Worm (Caenorhabditis elegans): ENCODE measurements around the gene col-181.

ce11 chrX:12081250-12081649, 23.5 kb upstream of the col-181 start:
- TF ChIP-seq sea-1 (GFP tag; conservative IDR thresholded peaks at IDR 0.05), result no peak
- TF ChIP-seq ama-1 (optimal IDR thresholded peaks at IDR 0.05), result no peak
- TF ChIP-seq F13C5.2 (tag; optimal IDR thresholded peaks at IDR 0.05), result no peak
- no peak for TF ChIP-seq flt-1 (GFP tag; IDR thresholded peaks at IDR 0.05)
- TF ChIP-seq tbx-37 (GFP tag; conservative IDR thresholded peaks at IDR 0.05), result no peak
- no peak for TF ChIP-seq ceh-13 (GFP tag; optimal IDR thresholded peaks at IDR 0.05)
- TF ChIP-seq hmbx-1 (tag; optimal IDR thresholded peaks at IDR 0.05), result no peak
- TF ChIP-seq hnd-1 (tag; optimal IDR thresholded peaks at IDR 0.05), result no peak
- TF ChIP-seq aly-1 (tag; optimal IDR thresholded peaks at IDR 0.05), result no peak
- no peak for TF ChIP-seq hmg-4 (GFP tag; optimal IDR thresholded peaks at IDR 0.05)
